Worm (Caenorhabditis elegans) whole organism, L2 larva: ENCODE data around the gene R144.11.

ENCODE experiments used
- C34F6.9 ChIP-seq: fragments of 150-350 bp; optimal IDR thresholded peaks from 2 replicates; lab custom pipeline; 2014; ENCODE audit warnings: missing biosample characterization, missing genetic modification characterization
- F13H6.1 ChIP-seq: sonication (generic microtip); optimal IDR thresholded peaks from 2 replicates; lab custom pipeline; 2016; ENCODE audit warnings: missing genetic modification characterization, missing compliant biosample characterization
- R02D3.7 ChIP-seq: fragments of 150-350 bp; optimal IDR thresholded peaks from 2 replicates; lab custom pipeline; 2014; ENCODE audit warnings: missing biosample characterization, missing genetic modification characterization
- Y55F3AM.14 ChIP-seq: fragments of 200-800 bp; sonication (Bioruptor generic); optimal IDR thresholded peaks from 2 replicates; lab custom pipeline; 2018; ENCODE audit warnings: mild to moderate bottlenecking, missing genetic modification characterization, missing compliant biosample characterization
- ZK546.5 ChIP-seq: sonication (generic microtip); optimal IDR thresholded peaks from 2 replicates; lab custom pipeline; 2017; ENCODE audit warnings: missing biosample characterization, missing genetic modification characterization
- alr-1 ChIP-seq: fragments of 150-350 bp; optimal IDR thresholded peaks from 2 replicates; lab custom pipeline; 2014; ENCODE audit warnings: missing biosample characterization, missing genetic modification characterization
- aly-2 ChIP-seq: fragments of 150-350 bp; optimal IDR thresholded peaks from 2 replicates; lab custom pipeline; 2014; ENCODE audit warnings: missing biosample characterization, missing genetic modification characterization
- ama-1 ChIP-seq: fragments of 150-350 bp; optimal IDR thresholded peaks from 2 replicates; lab custom pipeline; 2018; ENCODE audit warnings: inconsistent platforms
- blmp-1 ChIP-seq: sonication (generic microtip); optimal IDR thresholded peaks from 2 replicates; lab custom pipeline; 2017; ENCODE audit warnings: missing genetic modification characterization, mild to moderate bottlenecking, missing compliant biosample characterization, antibody characterized with exemption, moderate library complexity; ENCODE audit not compliant: insufficient read depth
- ceh-16 ChIP-seq: fragments of 150-350 bp; optimal IDR thresholded peaks from 2 replicates; lab custom pipeline; 2014; ENCODE audit warnings: missing biosample characterization, missing genetic modification characterization
- ceh-82 ChIP-seq: fragments of 150-350 bp; optimal IDR thresholded peaks from 2 replicates; lab custom pipeline; 2014; ENCODE audit warnings: missing biosample characterization, missing genetic modification characterization
- crh-2 ChIP-seq: sonication (generic microtip); optimal IDR thresholded peaks from 2 replicates; lab custom pipeline; 2017; ENCODE audit warnings: missing biosample characterization, missing genetic modification characterization
- dmd-4 ChIP-seq: sonication (generic microtip); optimal IDR thresholded peaks from 2 replicates; lab custom pipeline; 2017; ENCODE audit warnings: missing biosample characterization, missing genetic modification characterization
- egl-27 ChIP-seq: sonication (generic microtip); optimal IDR thresholded peaks from 3 replicates; lab custom pipeline; 2017; ENCODE audit warnings: missing biosample characterization, missing genetic modification reagents, missing genetic modification characterization
- elt-1 ChIP-seq: fragments of 150-350 bp; optimal IDR thresholded peaks from 2 replicates; lab custom pipeline; 2014; ENCODE audit warnings: missing biosample characterization, missing genetic modification characterization
- elt-3 ChIP-seq: sonication (generic microtip); optimal IDR thresholded peaks from 2 replicates; lab custom pipeline; 2017; ENCODE audit warnings: missing biosample characterization, missing genetic modification characterization
- fos-1 ChIP-seq: fragments of 150-350 bp; optimal IDR thresholded peaks from 2 replicates; lab custom pipeline; 2014; ENCODE audit warnings: missing biosample characterization, missing genetic modification characterization
- gmeb-1 ChIP-seq: fragments of 150-350 bp; optimal IDR thresholded peaks from 2 replicates; lab custom pipeline; 2014; ENCODE audit warnings: missing biosample characterization, missing genetic modification characterization
- lin-11 ChIP-seq: fragments of 150-350 bp; sonication (generic microtip); optimal IDR thresholded peaks from 2 replicates; lab custom pipeline; 2014; ENCODE audit warnings: missing biosample characterization, missing genetic modification characterization, inconsistent platforms, mixed read lengths
- lin-13 ChIP-seq: fragments of 150-350 bp; optimal IDR thresholded peaks from 2 replicates; lab custom pipeline; 2014; ENCODE audit warnings: missing biosample characterization, missing genetic modification reagents, missing genetic modification characterization
- lin-39 ChIP-seq: fragments of 150-350 bp; optimal IDR thresholded peaks from 2 replicates; lab custom pipeline; 2014; ENCODE audit warnings: missing biosample characterization, missing genetic modification reagents, missing genetic modification characterization
- lsy-2 ChIP-seq, 2 experiments: fragments of 150-350 bp in 1 of 2; sonication (generic microtip) in 1 of 2; optimal IDR thresholded peaks; 2 replicates each; lab custom pipeline; 2014 to 2017; ENCODE audit warnings: missing biosample characterization in 2 of 2, missing genetic modification characterization in 2 of 2
- mab-5 ChIP-seq: fragments of 150-350 bp; optimal IDR thresholded peaks from 2 replicates; lab custom pipeline; 2014; ENCODE audit warnings: missing biosample characterization, missing genetic modification characterization
- mbf-1 ChIP-seq: sonication (generic microtip); optimal IDR thresholded peaks from 2 replicates; lab custom pipeline; 2017; ENCODE audit warnings: missing biosample characterization, missing genetic modification characterization
- mdl-1 ChIP-seq, 2 experiments: fragments of 150-350 bp in 1 of 2; sonication (generic microtip) in 1 of 2; optimal IDR thresholded peaks; 2 replicates each; lab custom pipeline; 2017; ENCODE audit warnings: missing biosample characterization in 2 of 2, missing genetic modification characterization in 2 of 2
- nhr-10 ChIP-seq: sonication (generic microtip); optimal IDR thresholded peaks from 2 replicates; lab custom pipeline; 2017; ENCODE audit warnings: missing biosample characterization, missing genetic modification characterization
- nhr-11 ChIP-seq: fragments of 150-350 bp; optimal IDR thresholded peaks from 2 replicates; lab custom pipeline; 2014; ENCODE audit warnings: missing biosample characterization, missing genetic modification characterization
- nhr-12 ChIP-seq: fragments of 150-350 bp; optimal IDR thresholded peaks from 2 replicates; lab custom pipeline; 2014; ENCODE audit warnings: missing biosample characterization, missing genetic modification characterization
- nhr-129 ChIP-seq: fragments of 150-350 bp; optimal IDR thresholded peaks from 2 replicates; lab custom pipeline; 2014; ENCODE audit warnings: missing biosample characterization, missing genetic modification characterization
- nhr-21 ChIP-seq: fragments of 150-350 bp; optimal IDR thresholded peaks from 2 replicates; lab custom pipeline; 2014; ENCODE audit warnings: missing biosample characterization, missing genetic modification characterization
- nhr-23 ChIP-seq: fragments of 150-350 bp; optimal IDR thresholded peaks from 2 replicates; lab custom pipeline; 2014; ENCODE audit warnings: missing biosample characterization, missing genetic modification reagents, missing genetic modification characterization
- nhr-237 ChIP-seq: fragments of 150-350 bp; optimal IDR thresholded peaks from 2 replicates; lab custom pipeline; 2014; ENCODE audit warnings: missing biosample characterization, missing genetic modification characterization
- nhr-25 ChIP-seq: fragments of 150-350 bp; sonication (generic microtip); optimal IDR thresholded peaks from 3 replicates; lab custom pipeline; 2014; ENCODE audit warnings: missing biosample characterization, missing genetic modification characterization
- nhr-6 ChIP-seq: fragments of 150-350 bp; optimal IDR thresholded peaks from 2 replicates; lab custom pipeline; 2014; ENCODE audit warnings: missing biosample characterization, missing genetic modification characterization
- nhr-77 ChIP-seq: fragments of 150-350 bp; optimal IDR thresholded peaks from 2 replicates; lab custom pipeline; 2014; ENCODE audit warnings: missing biosample characterization, missing genetic modification characterization
- peb-1 ChIP-seq: fragments of 150-350 bp; optimal IDR thresholded peaks from 2 replicates; lab custom pipeline; 2014; ENCODE audit warnings: missing biosample characterization, missing genetic modification characterization
- sem-4 ChIP-seq: fragments of 150-350 bp; optimal IDR thresholded peaks from 2 replicates; lab custom pipeline; 2014; ENCODE audit warnings: missing biosample characterization, missing genetic modification reagents, missing genetic modification characterization
- skn-1 ChIP-seq: sonication (generic microtip); optimal IDR thresholded peaks from 2 replicates; lab custom pipeline; 2017; ENCODE audit warnings: missing biosample characterization, missing genetic modification characterization
- sma-3 ChIP-seq: sonication (generic microtip); optimal IDR thresholded peaks from 2 replicates; lab custom pipeline; 2016; ENCODE audit warnings: missing genetic modification reagents, missing genetic modification characterization, missing compliant biosample characterization
- sma-9 ChIP-seq, 2 experiments: fragments of 150-350 bp in 1 of 2; sonication (generic microtip) in 1 of 2; optimal IDR thresholded peaks; 2 replicates each; lab custom pipeline; 2014 to 2016; ENCODE audit warnings: missing genetic modification characterization in 2 of 2, mild to moderate bottlenecking in 1 of 2, missing biosample characterization in 1 of 2, missing compliant biosample characterization in 1 of 2, missing genetic modification reagents in 1 of 2, moderate library complexity in 1 of 2
- snpc-4 ChIP-seq: fragments of 150-350 bp; optimal IDR thresholded peaks from 2 replicates; lab custom pipeline; 2014; ENCODE audit warnings: missing biosample characterization, missing genetic modification characterization
- unc-39 ChIP-seq: fragments of 150-350 bp; optimal IDR thresholded peaks from 2 replicates; lab custom pipeline; 2014; ENCODE audit warnings: missing biosample characterization, missing genetic modification characterization
- unc-55 ChIP-seq: fragments of 150-350 bp; sonication (generic microtip); optimal IDR thresholded peaks from 3 replicates; lab custom pipeline; 2014; ENCODE audit warnings: missing biosample characterization, missing genetic modification reagents, missing genetic modification characterization
- unc-62 ChIP-seq: fragments of 150-350 bp; optimal IDR thresholded peaks from 2 replicates; lab custom pipeline; 2014; ENCODE audit warnings: missing biosample characterization, missing genetic modification reagents, missing genetic modification characterization
- zag-1 ChIP-seq: fragments of 150-350 bp; optimal IDR thresholded peaks from 2 replicates; lab custom pipeline; 2014; ENCODE audit warnings: missing biosample characterization, missing genetic modification characterization
- ztf-1 ChIP-seq: fragments of 200-800 bp; sonication (Bioruptor generic); conservative IDR thresholded peaks from 2 replicates; pipeline ENCODE4 v1.3.6; 2022; ENCODE audit warnings: missing genetic modification characterization, missing compliant biosample characterization
- ztf-11 ChIP-seq: sonication (generic microtip); optimal IDR thresholded peaks from 2 replicates; lab custom pipeline; 2017; ENCODE audit warnings: missing biosample characterization, missing genetic modification characterization
- ztf-4 ChIP-seq: fragments of 150-350 bp; optimal IDR thresholded peaks from 2 replicates; lab custom pipeline; 2014; ENCODE audit warnings: missing biosample characterization, missing genetic modification characterization

The R144.11 gene

DNA sequence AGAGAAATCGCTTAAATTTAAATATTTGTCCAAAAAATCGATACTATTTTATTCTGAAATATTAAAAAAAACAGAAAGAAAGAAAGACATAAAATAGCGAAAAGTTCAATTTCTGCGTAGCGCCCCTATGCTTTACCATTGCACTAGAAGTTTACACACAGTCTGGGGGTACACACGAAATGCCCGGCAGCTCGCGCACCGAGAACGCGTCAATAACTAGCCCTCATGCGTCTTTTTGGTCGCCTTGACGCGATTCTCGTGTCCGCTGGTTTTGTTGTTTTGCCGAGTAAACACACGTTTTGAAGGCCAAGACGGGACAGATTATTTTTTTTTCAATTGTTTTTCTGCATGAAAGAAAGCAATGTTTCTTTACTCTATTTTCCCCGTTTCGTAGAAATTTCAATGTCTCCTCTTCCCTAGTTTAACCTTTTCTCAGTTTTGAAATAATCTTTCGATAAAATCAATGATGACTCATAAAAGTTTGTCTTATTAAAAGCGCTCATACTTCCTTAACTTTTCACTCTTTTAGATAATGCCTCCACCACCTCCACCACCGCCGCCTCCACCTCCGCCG, 9.6 kb upstream of the R144.11 start, which contains the start of gene wip-1:
wip-1 (plus strand) TSS at position 524 of the 574 bp plus-strand sequence.
- TF ChIP-seq ztf-11 (no peak), mab-5 (tag; lab: Kevin White, UChicago) (peak; percentile 96), fos-1 (tag; lab: Kevin White, UChicago) (peak; percentile 99), nhr-77 (tag; lab: Kevin White, UChicago) (peak; percentile 75), unc-55 (GFP tag; lab: Kevin White, UChicago) (peak; percentile 99), C34F6.9 (tag; lab: Kevin White, UChicago) (peak; percentile 99), nhr-10 (tag; lab: Kevin White, UChicago) (peak; percentile 82), F13H6.1 (tag; lab: Kevin White, UChicago) (peak; percentile 99), zag-1 (tag; lab: Kevin White, UChicago) (peak; percentile 94), mbf-1 (peak; percentile 52), elt-3 (tag; lab: Kevin White, UChicago) (no peak), nhr-11 (tag; lab: Kevin White, UChicago) (peak; percentile 77), ama-1 (lab: Kevin White, UChicago) (peak; percentile 66), ztf-4 (tag; lab: Kevin White, UChicago) (peak; percentile 96), lin-13 (GFP tag; lab: Kevin White, UChicago) (peak; percentile 95), sma-3 (GFP tag; lab: Kevin White, UChicago) (peak; percentile 99), nhr-21 (tag; lab: Kevin White, UChicago) (peak; percentile 96), ztf-1 (GFP tag; lab: Robert Waterston, UW) (no peak), snpc-4 (tag; lab: Kevin White, UChicago) (peak; percentile 88), Y55F3AM.14 (GFP tag; lab: Kevin White, UChicago) (peak; percentile 95), sma-9 (GFP tag; optimal IDR thresholded peaks at IDR 0.05; lab: Kevin White, UChicago) (peak; percentile 96), sma-9 (tag; optimal IDR thresholded peaks at IDR 0.05; lab: Kevin White, UChicago) (no peak), alr-1 (tag; lab: Kevin White, UChicago) (no peak), lsy-2 (tag; optimal IDR thresholded peaks at IDR 0.05; lab: Kevin White, UChicago) (peak; percentile 92 to 97), unc-39 (tag; lab: Kevin White, UChicago) (no peak), peb-1 (no peak), sem-4 (tag; lab: Kevin White, UChicago) (peak; percentile 98), ceh-82 (tag; lab: Kevin White, UChicago) (peak; percentile 75), R02D3.7 (tag; lab: Kevin White, UChicago) (peak; percentile 44), ZK546.5 (tag; lab: Kevin White, UChicago) (peak; percentile 61), nhr-23 (tag; lab: Kevin White, UChicago) (no peak), skn-1 (tag; lab: Kevin White, UChicago) (no peak), nhr-129 (tag; lab: Kevin White, UChicago) (peak; percentile 98), unc-62 (GFP tag; lab: Kevin White, UChicago) (peak; percentile 61), crh-2 (tag; lab: Kevin White, UChicago) (peak; percentile 99), blmp-1 (peak; percentile 84), nhr-25 (tag; lab: Kevin White, UChicago) (peak; percentile 99), nhr-237 (tag; lab: Kevin White, UChicago) (peak; percentile 59), egl-27 (tag; lab: Kevin White, UChicago) (peak; percentile 71), ceh-16 (tag; lab: Kevin White, UChicago) (peak; percentile 63), aly-2 (tag; lab: Kevin White, UChicago) (no peak), mdl-1 (tag; optimal IDR thresholded peaks at IDR 0.05; lab: Kevin White, UChicago) (peak; percentile 14 to 81), lin-39 (tag; lab: Kevin White, UChicago) (peak; percentile 75), dmd-4 (tag; lab: Kevin White, UChicago) (peak; percentile 40), elt-1 (no peak), nhr-12 (peak; percentile 73), nhr-6 (tag; lab: Kevin White, UChicago) (peak; percentile 94), lin-11 (tag; lab: Kevin White, UChicago) (peak; percentile 99), gmeb-1 (tag; lab: Kevin White, UChicago) (peak; percentile 96)
